Fruit fly (Drosophila melanogaster) whole organism, embryonic: ENCODE data around the gene D1.

Experiments used
- Bteb2 ChIP-seq: fragments of 200-800 bp; sonication (Bioruptor generic); optimal IDR thresholded peaks from 2 replicates; lab custom pipeline; 2016; ENCODE audit warnings: missing biosample characterization, missing genetic modification characterization
- CG10321 ChIP-seq: fragments of 200-800 bp; sonication (Bioruptor generic); IDR thresholded peaks from 2 replicates; pipeline ENCODE4 v1.3.6; 2022; ENCODE audit warnings: missing biosample characterization, missing genetic modification characterization
- CG12236 ChIP-seq: fragments of 200-800 bp; sonication (Bioruptor generic); optimal IDR thresholded peaks from 2 replicates; lab custom pipeline; 2016; ENCODE audit warnings: missing biosample characterization, missing genetic modification characterization
- CG12299 ChIP-seq: fragments of 200-800 bp; sonication (Bioruptor generic); optimal IDR thresholded peaks from 2 replicates; lab custom pipeline; 2018; ENCODE audit warnings: missing biosample characterization, mild to moderate bottlenecking, missing genetic modification characterization
- CG13894 ChIP-seq: fragments of 200-800 bp; sonication (Bioruptor generic); optimal IDR thresholded peaks from 3 replicates; lab custom pipeline; 2018; ENCODE audit warnings: missing biosample characterization, mild to moderate bottlenecking, missing genetic modification characterization, moderate library complexity
- CG16813 ChIP-seq: fragments of 200-800 bp; sonication (Bioruptor generic); IDR thresholded peaks from 3 replicates; pipeline ENCODE4 v1.3.6; 2022; ENCODE audit warnings: missing biosample characterization, missing genetic modification characterization; ENCODE audit not compliant: partially characterized antibody
- CG16815 ChIP-seq: fragments of 200-800 bp; sonication (Bioruptor generic); optimal IDR thresholded peaks from 3 replicates; lab custom pipeline; 2017; ENCODE audit warnings: missing biosample characterization, mild to moderate bottlenecking, missing genetic modification characterization
- CG17829 ChIP-seq: fragments of 200-800 bp; optimal IDR thresholded peaks from 2 replicates; lab custom pipeline; 2019; ENCODE audit warnings: missing biosample characterization, mild to moderate bottlenecking, missing genetic modification characterization, moderate library complexity
- CG2202 ChIP-seq: fragments of 200-800 bp; sonication (Bioruptor generic); optimal IDR thresholded peaks from 2 replicates; lab custom pipeline; 2018; ENCODE audit warnings: missing biosample characterization, mild to moderate bottlenecking, missing genetic modification characterization
- CG3995 ChIP-seq: fragments of 200-800 bp; sonication (Bioruptor generic); optimal IDR thresholded peaks from 3 replicates; lab custom pipeline; 2016; ENCODE audit warnings: missing biosample characterization, missing genetic modification characterization
- CG4707 ChIP-seq: fragments of 200-800 bp; sonication (Bioruptor generic); optimal IDR thresholded peaks from 2 replicates; lab custom pipeline; 2018; ENCODE audit warnings: missing biosample characterization, mild to moderate bottlenecking, missing genetic modification characterization, moderate library complexity
- CG5953 ChIP-seq: fragments of 200-800 bp; sonication (Bioruptor generic); IDR thresholded peaks from 2 replicates; pipeline ENCODE4 v1.3.6; 2022; ENCODE audit warnings: missing biosample characterization, missing genetic modification characterization
- CG7839 ChIP-seq: fragments of 200-800 bp; sonication (Bioruptor generic); optimal IDR thresholded peaks from 3 replicates; lab custom pipeline; 2018; ENCODE audit warnings: missing biosample characterization, mild to moderate bottlenecking, missing genetic modification characterization, moderate library complexity
- CG8359 ChIP-seq: fragments of 200-800 bp; sonication (Bioruptor generic); optimal IDR thresholded peaks from 2 replicates; lab custom pipeline; 2017; ENCODE audit warnings: missing biosample characterization, mild to moderate bottlenecking, missing genetic modification characterization, borderline replicate concordance
- CG9727 ChIP-seq: fragments of 200-800 bp; sonication (Bioruptor generic); optimal IDR thresholded peaks from 3 replicates; lab custom pipeline; 2017; ENCODE audit warnings: missing biosample characterization, mild to moderate bottlenecking, missing genetic modification characterization
- CG9817 ChIP-seq: fragments of 200-800 bp; sonication (Bioruptor generic); optimal IDR thresholded peaks from 2 replicates; lab custom pipeline; 2018; ENCODE audit warnings: missing biosample characterization, mild to moderate bottlenecking, missing genetic modification characterization, moderate library complexity
- D19B ChIP-seq: fragments of 200-800 bp; sonication (Bioruptor generic); optimal IDR thresholded peaks from 2 replicates; lab custom pipeline; 2017; ENCODE audit warnings: missing biosample characterization, mild to moderate bottlenecking, missing genetic modification characterization
- Dbx ChIP-seq: fragments of 200-800 bp; sonication (Bioruptor generic); IDR thresholded peaks from 3 replicates; pipeline ENCODE4 v1.3.6; 2022; ENCODE audit warnings: missing biosample characterization, missing genetic modification characterization
- GATAe ChIP-seq: fragments of 200-800 bp; sonication (Bioruptor generic); conservative IDR thresholded peaks from 2 replicates; pipeline ENCODE4 v1.3.6; 2022; ENCODE audit warnings: missing biosample characterization, missing genetic modification characterization
- H15 ChIP-seq: fragments of 200-800 bp; sonication (Bioruptor generic); IDR thresholded peaks from 3 replicates; pipeline ENCODE4 v1.3.6; 2022; ENCODE audit warnings: missing biosample characterization, missing genetic modification characterization
- HHEX ChIP-seq: fragments of 200-800 bp; sonication (Bioruptor generic); optimal IDR thresholded peaks from 3 replicates; lab custom pipeline; 2017; ENCODE audit warnings: missing biosample characterization, mild to moderate bottlenecking, missing genetic modification characterization, missing genetic modification reagents
- HmgZ ChIP-seq: fragments of 200-800 bp; sonication (Bioruptor generic); optimal IDR thresholded peaks from 2 replicates; lab custom pipeline; 2018; ENCODE audit warnings: missing biosample characterization, mild to moderate bottlenecking, missing genetic modification characterization
- Max ChIP-seq: fragments of 200-800 bp; sonication (Bioruptor generic); optimal IDR thresholded peaks from 2 replicates; lab custom pipeline; 2016; ENCODE audit warnings: missing biosample characterization, mild to moderate bottlenecking, missing genetic modification characterization
- Mrtf ChIP-seq: fragments of 200-800 bp; sonication (Bioruptor generic); IDR thresholded peaks from 3 replicates; pipeline ENCODE4 v1.3.6; 2022; ENCODE audit warnings: missing biosample characterization, missing genetic modification characterization
- Nf-YA ChIP-seq: fragments of 200-800 bp; sonication (Bioruptor generic); IDR thresholded peaks from 2 replicates; pipeline ENCODE4 v1.3.6; 2022; ENCODE audit warnings: missing biosample characterization, missing genetic modification characterization
- Ravus ChIP-seq: fragments of 200-800 bp; sonication (Bioruptor generic); IDR thresholded peaks from 2 replicates; pipeline ENCODE4 v1.3.6; 2022; ENCODE audit warnings: missing biosample characterization, missing genetic modification characterization
- Rfx ChIP-seq: fragments of 200-800 bp; sonication (Bioruptor generic); IDR thresholded peaks from 2 replicates; pipeline ENCODE4 v1.3.6; 2022; ENCODE audit warnings: missing biosample characterization, missing genetic modification characterization
- Scr ChIP-seq: fragments of 200-800 bp; sonication (Bioruptor generic); IDR thresholded peaks from 2 replicates; pipeline ENCODE4 v1.3.6; 2022; ENCODE audit warnings: missing biosample characterization, missing genetic modification characterization; ENCODE audit not compliant: partially characterized antibody
- amos ChIP-seq: fragments of 200-800 bp; sonication (Bioruptor generic); IDR thresholded peaks from 2 replicates; pipeline ENCODE4 v1.3.6; 2022; ENCODE audit warnings: missing biosample characterization, missing genetic modification characterization; ENCODE audit not compliant: partially characterized antibody
- crol ChIP-seq: fragments of 200-800 bp; sonication (Bioruptor generic); IDR thresholded peaks from 2 replicates; pipeline ENCODE4 v1.3.6; 2022; ENCODE audit warnings: missing biosample characterization, missing genetic modification characterization
- dmrt99B ChIP-seq: fragments of 200-800 bp; sonication (Bioruptor generic); optimal IDR thresholded peaks from 2 replicates; lab custom pipeline; 2018; ENCODE audit warnings: missing biosample characterization, mild to moderate bottlenecking, missing genetic modification characterization, moderate library complexity
- gcm2 ChIP-seq: fragments of 200-800 bp; sonication (Bioruptor generic); optimal IDR thresholded peaks from 2 replicates; lab custom pipeline; 2016; ENCODE audit warnings: missing biosample characterization, missing genetic modification characterization
- hb ChIP-seq: fragments of 200-800 bp; sonication (Bioruptor generic); IDR thresholded peaks from 3 replicates; pipeline ENCODE4 v1.3.6; 2022; ENCODE audit warnings: missing biosample characterization, missing genetic modification characterization; ENCODE audit not compliant: partially characterized antibody
- ind ChIP-seq: fragments of 200-800 bp; sonication (Bioruptor generic); optimal IDR thresholded peaks from 3 replicates; lab custom pipeline; 2016; ENCODE audit warnings: missing biosample characterization, missing genetic modification characterization
- knrl ChIP-seq: fragments of 200-800 bp; sonication (Bioruptor generic); IDR thresholded peaks from 3 replicates; pipeline ENCODE4 v1.3.6; 2022; ENCODE audit warnings: missing biosample characterization, missing genetic modification characterization; ENCODE audit not compliant: partially characterized antibody
- lbe ChIP-seq: fragments of 200-800 bp; sonication (Bioruptor generic); optimal IDR thresholded peaks from 2 replicates; lab custom pipeline; 2016; ENCODE audit warnings: missing biosample characterization, mild to moderate bottlenecking, missing genetic modification characterization
- lmd ChIP-seq: fragments of 200-800 bp; sonication (Bioruptor generic); IDR thresholded peaks from 2 replicates; pipeline ENCODE4 v1.3.6; 2022; ENCODE audit warnings: missing biosample characterization, missing genetic modification characterization
- maf-S ChIP-seq: fragments of 200-800 bp; sonication (Bioruptor generic); optimal IDR thresholded peaks from 2 replicates; lab custom pipeline; 2016; ENCODE audit warnings: missing biosample characterization, missing genetic modification characterization
- mirr ChIP-seq: fragments of 200-800 bp; sonication (Bioruptor generic); optimal IDR thresholded peaks from 3 replicates; lab custom pipeline; 2018; ENCODE audit warnings: missing biosample characterization, mild to moderate bottlenecking, missing genetic modification characterization
- onecut ChIP-seq: fragments of 200-800 bp; sonication (Bioruptor generic); IDR thresholded peaks from 2 replicates; pipeline ENCODE4 v1.3.6; 2022; ENCODE audit warnings: missing biosample characterization, missing genetic modification characterization
- pan ChIP-seq, 4 experiments: fragments of >200 bp in 3 of 4; fragments of 200-800 bp in 1 of 4; sonication (Bioruptor generic) in 1 of 4; optimal IDR thresholded peaks in 3 of 4; IDR thresholded peaks in 1 of 4; 2 replicates each; pipeline versions ENCODE4 v1.3.6 to Lab custom; 2017 to 2022; ENCODE audit warnings: missing biosample characterization in 2 of 4, missing genetic modification characterization in 2 of 4, mixed read lengths in 1 of 4
- row ChIP-seq: fragments of 200-800 bp; sonication (Bioruptor generic); IDR thresholded peaks from 3 replicates; pipeline ENCODE4 v1.3.6; 2022; ENCODE audit warnings: missing biosample characterization, missing genetic modification characterization
- salm ChIP-seq: fragments of 200-800 bp; sonication (Bioruptor generic); optimal IDR thresholded peaks from 2 replicates; lab custom pipeline; 2018; ENCODE audit warnings: missing biosample characterization, mild to moderate bottlenecking, missing genetic modification characterization
- scrt ChIP-seq: fragments of 200-800 bp; sonication (Bioruptor generic); optimal IDR thresholded peaks from 2 replicates; lab custom pipeline; 2018; ENCODE audit warnings: missing biosample characterization, mild to moderate bottlenecking, missing genetic modification characterization, moderate library complexity
- shn ChIP-seq: fragments of 200-800 bp; sonication (Bioruptor generic); optimal IDR thresholded peaks from 3 replicates; lab custom pipeline; 2016; ENCODE audit warnings: missing biosample characterization, missing genetic modification characterization
- sr ChIP-seq: fragments of 200-800 bp; sonication (Bioruptor generic); IDR thresholded peaks from 3 replicates; pipeline ENCODE4 v1.3.6; 2022; ENCODE audit warnings: missing biosample characterization, missing genetic modification characterization
- sug ChIP-seq: fragments of 200-800 bp; optimal IDR thresholded peaks from 2 replicates; lab custom pipeline; 2019; ENCODE audit warnings: missing biosample characterization, mild to moderate bottlenecking, missing genetic modification characterization, moderate library complexity
- twi ChIP-seq: fragments of 200-800 bp; optimal IDR thresholded peaks from 2 replicates; lab custom pipeline; 2019; ENCODE audit warnings: missing biosample characterization, mild to moderate bottlenecking, missing genetic modification characterization, moderate library complexity
- tx ChIP-seq: fragments of 200-800 bp; sonication (Bioruptor generic); optimal IDR thresholded peaks from 2 replicates; lab custom pipeline; 2016; ENCODE audit warnings: missing biosample characterization, missing genetic modification characterization

Gene D1

DNA sequence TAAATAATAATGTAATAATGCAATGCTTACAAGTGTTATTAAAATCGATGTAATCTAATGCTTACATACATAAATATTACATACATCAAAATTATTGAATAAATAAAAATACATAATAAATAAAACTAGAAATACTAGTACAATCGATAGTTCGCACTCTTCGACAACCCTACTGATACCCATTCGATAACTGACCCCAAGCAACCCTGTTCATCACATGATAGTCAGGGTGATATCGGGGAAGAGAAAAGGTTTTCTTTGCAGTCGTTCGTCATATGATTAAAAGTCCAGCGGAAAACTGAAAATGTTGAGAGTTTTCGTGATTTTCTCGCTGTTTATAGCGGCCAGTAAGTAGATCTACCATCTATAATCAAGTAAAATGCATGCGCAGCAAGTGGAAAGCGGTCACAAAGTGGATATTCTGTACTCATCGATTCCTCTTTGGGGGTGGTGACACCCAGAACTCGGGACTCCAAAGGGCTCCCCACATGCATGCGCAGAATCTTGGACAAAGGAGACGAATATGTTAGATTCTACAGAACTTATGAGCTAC is 20.0 kb upstream of the D1 start, which contains the start of gene ATP6AP2 (continued):
- TF ChIP-seq onecut (GFP tag; lab: Robert Waterston, UW) (peak; percentile 51), CG4707 (GFP tag; lab: Kevin White, UChicago) (no peak), CG12299 (tag; lab: Kevin White, UChicago) (peak; percentile 43), mirr (GFP tag; lab: Kevin White, UChicago) (peak; percentile 25), Dbx (GFP tag; lab: Robert Waterston, UW) (peak; percentile 77), ind (peak; percentile 47), hb (GFP tag; lab: Robert Waterston, UW) (peak; percentile 72), GATAe (no peak), lmd (GFP tag; lab: Robert Waterston, UW) (peak; percentile 21; the same call in 1 of the 2 replicates), knrl (GFP tag; lab: Robert Waterston, UW) (peak; percentile 79), CG7839 (no peak), dmrt99B (no peak), gcm2 (GFP tag; lab: Kevin White, UChicago) (peak; percentile 12), tx (GFP tag; lab: Kevin White, UChicago) (no peak), shn (GFP tag; lab: Kevin White, UChicago) (no peak), amos (GFP tag; lab: Robert Waterston, UW) (peak; percentile 84), H15 (peak; percentile 52; the same call in 1 of the 3 replicates), lbe (peak; percentile 43), maf-S (GFP tag; lab: Kevin White, UChicago) (no peak), Scr (GFP tag; lab: Robert Waterston, UW) (peak; percentile 79), HmgZ (tag; lab: Kevin White, UChicago) (peak; percentile 80), sug (tag; lab: Kevin White, UChicago) (peak; percentile 80), pan (optimal IDR thresholded peaks at IDR 0.05; lab: Kevin White, UChicago) (no peak), pan (GFP tag; optimal IDR thresholded peaks at IDR 0.05 in 1 of 2, IDR thresholded peaks at IDR 0.05 in 1 of 2) (peak in 1 of 2 experiments; percentile 66), row (GFP tag; lab: Robert Waterston, UW) (peak; percentile 90), HHEX (GFP tag; lab: Kevin White, UChicago) (peak; percentile 45), CG12236 (no peak), CG13894 (peak; percentile 58), CG8359 (no peak), scrt (GFP tag; lab: Kevin White, UChicago) (peak; percentile 40), twi (tag; lab: Kevin White, UChicago) (peak; percentile 46), CG5953 (0 out of 2 replicates have a peak, but pooled peaks have one; percentile 28), D19B (no peak), Nf-YA (GFP tag; lab: Robert Waterston, UW) (peak; percentile 53; the same call in 1 of the 2 replicates), salm (tag; lab: Kevin White, UChicago) (peak; percentile 50), CG16813 (GFP tag; lab: Robert Waterston, UW) (peak; percentile 85), CG17829 (tag; lab: Kevin White, UChicago) (peak; percentile 76), Rfx (GFP tag; lab: Robert Waterston, UW) (peak; percentile 84), crol (GFP tag; lab: Robert Waterston, UW) (peak; percentile 90), Ravus (GFP tag; lab: Robert Waterston, UW) (no peak), CG3995 (GFP tag; lab: Kevin White, UChicago) (peak; percentile 49), CG9727 (GFP tag; lab: Kevin White, UChicago) (peak; percentile 43), CG2202 (peak; percentile 54), CG9817 (tag; lab: Kevin White, UChicago) (peak; percentile 49), CG10321 (GFP tag; lab: Robert Waterston, UW) (no peak), Mrtf (GFP tag; lab: Robert Waterston, UW) (peak; percentile 8; the same call in 1 of the 3 replicates), Bteb2 (GFP tag; lab: Kevin White, UChicago) (no peak), sr (GFP tag; lab: Robert Waterston, UW) (no peak), Max (GFP tag; lab: Kevin White, UChicago) (peak; percentile 47), CG16815 (no peak)
